Fruit fly (Drosophila melanogaster): Measurements from ENCODE around the gene dy.

Gene dy

DNA sequence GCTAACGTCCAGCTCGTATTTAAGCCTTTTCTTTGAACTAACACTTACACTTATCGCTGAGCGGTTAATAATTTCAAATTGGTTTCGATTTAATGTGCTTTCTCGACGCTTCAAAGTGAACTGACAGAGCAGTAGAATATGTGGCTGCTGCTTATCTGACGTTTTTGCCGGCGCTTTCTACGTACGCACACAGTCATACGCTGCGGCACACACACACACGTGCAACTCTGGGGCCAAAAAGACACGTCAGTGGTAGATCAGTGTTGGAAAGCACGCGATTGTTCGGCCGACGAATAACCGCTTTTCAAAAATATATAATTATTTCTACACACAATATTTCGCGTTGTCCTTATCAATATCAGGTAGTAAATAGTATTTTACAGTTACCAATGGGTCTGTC is 27.6 kb upstream of the dy start (continued):
- TF ChIP-seq pfk (GFP tag; optimal IDR thresholded peaks at IDR 0.05) (peak; percentile 59), E2f1 (GFP tag; IDR thresholded peaks at IDR 0.05) (no peak), CG9932 (GFP tag; IDR thresholded peaks at IDR 0.05) (peak; percentile 45; the same call in 1 of the 2 replicates), pnt (GFP tag; optimal IDR thresholded peaks at IDR 0.05) (no peak), Bgb (GFP tag; IDR thresholded peaks at IDR 0.05; ENCODE audit: partially characterized antibody) (no peak; the same call in 1 of the 2 replicates), br (optimal IDR thresholded peaks at IDR 0.05) (no peak), CG31365 (tag; optimal IDR thresholded peaks at IDR 0.05) (no peak), CG6683 (GFP tag; optimal IDR thresholded peaks at IDR 0.05) (no peak), hkb (optimal IDR thresholded peaks at IDR 0.05) (no peak), hkb (GFP tag; IDR thresholded peaks at IDR 0.05) (peak; percentile 57), Ptx1 (GFP tag; IDR thresholded peaks at IDR 0.05) (0 out of 2 replicates have a peak, but pooled peaks have one; percentile 14), CG17328 (GFP tag; IDR thresholded peaks at IDR 0.05) (no peak), al (GFP tag; IDR thresholded peaks at IDR 0.05) (no peak), CG16779 (GFP tag; IDR thresholded peaks at IDR 0.05) (no peak), Pdp1 (GFP tag; optimal IDR thresholded peaks at IDR 0.05) (peak in 1 of 2 experiments; percentile 15), nom (GFP tag; optimal IDR thresholded peaks at IDR 0.05) (peak; percentile 56), zen2 (GFP tag; IDR thresholded peaks at IDR 0.05; ENCODE audit: partially characterized antibody) (no peak), eyg (GFP tag; optimal IDR thresholded peaks at IDR 0.05) (no peak), CG12236 (GFP tag; optimal IDR thresholded peaks at IDR 0.05) (no peak), ase (GFP tag; IDR thresholded peaks at IDR 0.05) (no peak), Hmx (GFP tag; optimal IDR thresholded peaks at IDR 0.05) (no peak), sima (GFP tag; optimal IDR thresholded peaks at IDR 0.05) (no peak), inv (GFP tag; IDR thresholded peaks at IDR 0.05; ENCODE audit: partially characterized antibody) (no peak), Scr (GFP tag; IDR thresholded peaks at IDR 0.05; ENCODE audit: partially characterized antibody) (0 out of 2 replicates have a peak, but pooled peaks have one; percentile 17), seq (GFP tag; IDR thresholded peaks at IDR 0.05) (no peak), fd96Cb (tag; optimal IDR thresholded peaks at IDR 0.05) (no peak), CG4328 (GFP tag; optimal IDR thresholded peaks at IDR 0.05) (no peak), stwl (tag; optimal IDR thresholded peaks at IDR 0.05) (peak; percentile 72), Fer1 (GFP tag; optimal IDR thresholded peaks at IDR 0.05) (peak; percentile 17), wek (GFP tag; optimal IDR thresholded peaks at IDR 0.05) (no peak), Myb (GFP tag; optimal IDR thresholded peaks at IDR 0.05) (peak; percentile 89), lov (optimal IDR thresholded peaks at IDR 0.05) (no peak), lov (GFP tag; IDR thresholded peaks at IDR 0.05) (0 out of 3 replicates have a peak, but pooled peaks have one; percentile 23), lbe (GFP tag; optimal IDR thresholded peaks at IDR 0.05) (peak; percentile 33), Dbx (GFP tag; IDR thresholded peaks at IDR 0.05) (no peak), Xbp1 (GFP tag; optimal IDR thresholded peaks at IDR 0.05) (peak; percentile 100), ind (GFP tag; optimal IDR thresholded peaks at IDR 0.05) (no peak), gfzf (GFP tag; optimal IDR thresholded peaks at IDR 0.05) (peak; percentile 12), lilli (GFP tag; optimal IDR thresholded peaks at IDR 0.05) (peak; percentile 22), Ada2b (GFP tag; IDR thresholded peaks at IDR 0.05) (0 out of 2 replicates have a peak, but pooled peaks have one; percentile 5), CG5180 (GFP tag; optimal IDR thresholded peaks at IDR 0.05) (no peak), CG14710 (tag; optimal IDR thresholded peaks at IDR 0.05) (peak; percentile 15), CG5953 (GFP tag; IDR thresholded peaks at IDR 0.05) (no peak), Dp (GFP tag; optimal IDR thresholded peaks at IDR 0.05) (peak; percentile 37), Six4 (GFP tag; optimal IDR thresholded peaks at IDR 0.05) (no peak), Sox102F (GFP tag; optimal IDR thresholded peaks at IDR 0.05) (no peak), Eip74EF (GFP tag; optimal IDR thresholded peaks at IDR 0.05) (no peak), run (tag; optimal IDR thresholded peaks at IDR 0.05) (no peak), bbx (GFP tag; IDR thresholded peaks at IDR 0.05; ENCODE audit: partially characterized antibody) (0 out of 2 replicates have a peak, but pooled peaks have one; percentile 36), dpn (GFP tag; optimal IDR thresholded peaks at IDR 0.05) (peak in 1 of 2 experiments; percentile 8), slbo (GFP tag; IDR thresholded peaks at IDR 0.05) (peak; percentile 27; the same call in 1 of the 2 replicates)
